Worm (Caenorhabditis elegans) whole organism, early embryonic: Measurements from ENCODE around the gene txt-9.

Experiments
- B0310.2 ChIP-seq: sonication (generic microtip); optimal IDR thresholded peaks from 2 replicates; lab custom pipeline; 2016; ENCODE audit warnings: mild to moderate bottlenecking, missing genetic modification characterization, missing compliant biosample characterization
- F13C5.2 ChIP-seq: sonication (generic microtip); optimal IDR thresholded peaks from 2 replicates; lab custom pipeline; 2017; ENCODE audit warnings: mild to moderate bottlenecking, missing genetic modification characterization, inconsistent platforms, missing compliant biosample characterization
- aly-1 ChIP-seq: sonication (generic microtip); optimal IDR thresholded peaks from 2 replicates; lab custom pipeline; 2016; ENCODE audit warnings: missing genetic modification characterization, missing compliant biosample characterization
- ama-1 ChIP-seq: fragments of 150-350 bp; optimal IDR thresholded peaks from 2 replicates; lab custom pipeline; 2014
- ceh-13 ChIP-seq: fragments of 200-800 bp; sonication (Bioruptor generic); optimal IDR thresholded peaks from 2 replicates; lab custom pipeline; 2018; ENCODE audit warnings: mild to moderate bottlenecking, missing genetic modification characterization, missing compliant biosample characterization
- ceh-36 ChIP-seq: sonication (generic microtip); optimal IDR thresholded peaks from 2 replicates; lab custom pipeline; 2016; ENCODE audit warnings: missing genetic modification characterization, inconsistent platforms, missing compliant biosample characterization
- ets-7 ChIP-seq: sonication (generic microtip); optimal IDR thresholded peaks from 2 replicates; lab custom pipeline; 2016; ENCODE audit warnings: missing genotype, missing genetic modification characterization, missing compliant biosample characterization
- flt-1 ChIP-seq: fragments of 200-800 bp; sonication (Bioruptor generic); IDR thresholded peaks from 2 replicates; pipeline ENCODE4 v1.3.6; 2022; ENCODE audit warnings: missing genetic modification characterization, missing compliant biosample characterization
- hmbx-1 ChIP-seq: sonication (generic microtip); optimal IDR thresholded peaks from 2 replicates; lab custom pipeline; 2016; ENCODE audit warnings: mild to moderate bottlenecking, missing genetic modification characterization, missing compliant biosample characterization
- hmg-4 ChIP-seq: fragments of 200-800 bp; sonication (Bioruptor generic); optimal IDR thresholded peaks from 2 replicates; lab custom pipeline; 2018; ENCODE audit warnings: mild to moderate bottlenecking, missing genetic modification characterization, missing compliant biosample characterization
- hnd-1 ChIP-seq: sonication (generic microtip); optimal IDR thresholded peaks from 2 replicates; lab custom pipeline; 2016; ENCODE audit warnings: missing genetic modification characterization, missing compliant biosample characterization
- pes-1 ChIP-seq: fragments of 200-800 bp; sonication (Bioruptor generic); IDR thresholded peaks from 2 replicates; pipeline ENCODE4 v1.3.6; 2022; ENCODE audit warnings: missing genetic modification reagents, missing genetic modification characterization, missing compliant biosample characterization
- scrt-1 ChIP-seq: fragments of 200-800 bp; sonication (Bioruptor generic); IDR thresholded peaks from 2 replicates; pipeline ENCODE4 v1.3.6; 2022; ENCODE audit warnings: missing genetic modification characterization, missing compliant biosample characterization
- sea-1 ChIP-seq: fragments of 200-800 bp; sonication (Bioruptor generic); conservative IDR thresholded peaks from 2 replicates; pipeline ENCODE4 v1.3.6; 2022; ENCODE audit warnings: missing genetic modification characterization, missing compliant biosample characterization
- tbx-11 ChIP-seq: fragments of 200-800 bp; sonication (Bioruptor generic); IDR thresholded peaks from 2 replicates; pipeline ENCODE4 v1.3.6; 2022; ENCODE audit warnings: missing genetic modification characterization, missing compliant biosample characterization
- tbx-37 ChIP-seq: fragments of 200-800 bp; sonication (Bioruptor generic); conservative IDR thresholded peaks from 2 replicates; pipeline ENCODE4 v1.3.6; 2022; ENCODE audit warnings: missing genetic modification reagents, missing genetic modification characterization, missing compliant biosample characterization
- tra-4 ChIP-seq: sonication (generic microtip); optimal IDR thresholded peaks from 2 replicates; lab custom pipeline; 2017; ENCODE audit warnings: missing genetic modification characterization, missing compliant biosample characterization

The txt-9 gene

ce11 chrII:5099649-5100048 is 14.1 kb downstream of the txt-9 start, which contains the start of gene C04G6.6:
Gene C04G6.6, minus strand, starts transcription at chrII:5099749.
- no peak for TF ChIP-seq hmbx-1 (tag; lab: Kevin White, UChicago)
- TF ChIP-seq scrt-1 (GFP tag; lab: Robert Waterston, UW): no peak
- TF ChIP-seq flt-1 (GFP tag; lab: Robert Waterston, UW): no peak
- no peak for TF ChIP-seq pes-1 (GFP tag; lab: Robert Waterston, UW)
- no peak for TF ChIP-seq hnd-1 (tag; lab: Kevin White, UChicago)
- TF ChIP-seq ets-7 (tag; lab: Kevin White, UChicago): no peak
- TF ChIP-seq B0310.2 (tag; lab: Kevin White, UChicago): no peak

DNA sequence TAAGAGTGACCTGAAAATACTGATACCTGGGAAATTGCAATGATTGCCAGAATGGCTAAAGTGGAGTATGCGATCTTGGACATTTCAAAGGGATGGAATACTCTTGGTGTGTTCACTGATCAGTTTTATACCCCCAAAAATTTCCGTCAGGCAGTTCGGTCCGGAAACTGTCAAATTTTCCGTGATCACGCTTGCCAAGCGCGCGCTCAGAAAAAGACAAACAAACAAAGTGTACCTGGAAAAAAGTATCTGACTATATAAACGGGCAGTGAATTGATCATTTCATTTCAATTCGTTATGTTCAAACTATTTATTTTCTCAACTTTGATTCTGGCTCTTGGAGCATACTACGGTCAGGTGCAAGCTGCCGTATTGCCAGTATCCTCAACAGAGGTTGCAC is 16.1 kb downstream of the txt-9 start, which contains the start of the genes idpb-3 and idpb-1:
idpb-3 (minus strand) TSS at position 101 of the 400 bp plus-strand sequence.
idpb-1 (plus strand) TSS at position 284 of the 400 bp plus-strand sequence.
- TF ChIP-seq flt-1 (GFP tag; lab: Robert Waterston, UW) (no peak), hmbx-1 (tag; lab: Kevin White, UChicago) (no peak), sea-1 (GFP tag; lab: Robert Waterston, UW) (no peak), tra-4 (tag; lab: Kevin White, UChicago) (no peak), ets-7 (tag; lab: Kevin White, UChicago) (no peak), aly-1 (no peak)

ce11 chrII:5103189-5103588 is 17.6 kb downstream of the txt-9 start:
- TF ChIP-seq sea-1 (GFP tag; lab: Robert Waterston, UW) (no peak), ama-1 (lab: Kevin White, UChicago) (no peak), hmbx-1 (tag; lab: Kevin White, UChicago) (no peak), hnd-1 (tag; lab: Kevin White, UChicago) (no peak), F13C5.2 (tag; lab: Kevin White, UChicago) (no peak), ceh-36 (tag; lab: Kevin White, UChicago) (no peak), scrt-1 (GFP tag; lab: Robert Waterston, UW) (no peak), tbx-37 (GFP tag; lab: Robert Waterston, UW) (no peak)

DNA sequence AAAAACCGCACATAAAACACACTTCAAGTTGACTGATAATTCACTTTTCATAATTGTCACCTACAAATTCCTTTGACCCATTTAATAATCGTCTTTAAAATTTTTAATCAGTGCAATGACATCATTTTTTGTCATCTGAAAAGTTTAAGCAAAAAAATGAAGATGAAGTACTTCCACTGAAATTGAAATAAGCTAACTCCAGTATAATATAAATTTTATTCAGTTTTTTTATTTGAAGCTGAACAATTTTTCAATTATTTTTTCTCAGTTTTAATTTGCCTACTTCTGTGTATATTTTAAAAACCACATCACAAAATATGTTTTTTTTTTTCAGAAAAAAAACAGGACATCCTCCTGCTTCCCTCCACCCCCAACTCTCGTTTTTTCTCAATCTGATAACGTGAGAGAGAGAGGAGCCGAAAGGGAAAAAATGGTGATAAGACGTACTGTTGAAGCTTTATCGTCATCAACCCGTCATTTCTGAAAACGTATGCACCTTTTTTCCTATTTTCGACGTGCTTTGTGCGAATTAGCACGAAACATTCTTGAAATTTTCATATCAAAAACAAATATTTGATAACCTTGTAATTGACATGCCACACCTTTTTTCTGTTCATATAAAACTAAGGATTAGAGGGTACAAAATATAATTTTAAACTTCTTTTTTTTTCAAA is 18.3 kb downstream of the txt-9 start, which contains the start of the genes C04G6.11 and mpk-2:
C04G6.11 (minus strand) TSS at position 51 of the 674 bp plus-strand sequence.
mpk-2 (plus strand) TSS at position 335 of the 674 bp plus-strand sequence.
- TF ChIP-seq hnd-1 (tag; lab: Kevin White, UChicago): no peak
- no peak for TF ChIP-seq F13C5.2 (tag; lab: Kevin White, UChicago)
- no peak for TF ChIP-seq tra-4 (tag; lab: Kevin White, UChicago)
- no peak for TF ChIP-seq sea-1 (GFP tag; lab: Robert Waterston, UW)
- no peak for TF ChIP-seq tbx-37 (GFP tag; lab: Robert Waterston, UW)
- TF ChIP-seq ama-1 (lab: Kevin White, UChicago): no peak
- no peak for TF ChIP-seq hmg-4 (GFP tag; lab: Kevin White, UChicago)
- TF ChIP-seq ceh-13 (GFP tag; lab: Kevin White, UChicago): no peak
- no peak for TF ChIP-seq aly-1
- no peak for TF ChIP-seq ets-7 (tag; lab: Kevin White, UChicago)
- TF ChIP-seq pes-1 (GFP tag; lab: Robert Waterston, UW): no peak
- TF ChIP-seq B0310.2 (tag; lab: Kevin White, UChicago): no peak
- no peak for TF ChIP-seq tbx-11 (GFP tag; lab: Robert Waterston, UW)
- TF ChIP-seq hmbx-1 (tag; lab: Kevin White, UChicago): no peak
- no peak for TF ChIP-seq flt-1 (GFP tag; lab: Robert Waterston, UW)
- no peak for TF ChIP-seq scrt-1 (GFP tag; lab: Robert Waterston, UW)
- TF ChIP-seq ceh-36 (tag; lab: Kevin White, UChicago): no peak

DNA sequence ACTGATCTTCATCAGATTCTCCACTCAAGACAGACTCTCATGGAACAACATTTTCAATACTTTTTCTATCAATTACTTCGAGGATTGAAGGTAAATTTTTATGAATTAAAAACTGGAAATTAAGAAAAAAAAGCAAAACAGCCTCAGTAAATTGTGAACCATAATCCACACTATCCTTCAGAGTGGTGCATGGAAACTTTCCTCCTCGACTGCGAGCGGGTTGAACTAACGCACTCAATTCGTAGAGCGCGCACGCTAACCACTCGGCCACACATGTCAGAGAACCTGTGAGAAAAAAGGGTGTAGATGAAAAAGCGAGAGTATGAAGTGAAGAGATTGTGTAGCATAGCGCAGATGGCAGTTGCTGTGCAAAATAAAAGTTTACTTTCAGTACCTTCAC is 19.4 kb downstream of the txt-9 start:
- TF ChIP-seq ets-7 (tag; lab: Kevin White, UChicago) (peak; percentile 95), F13C5.2 (tag; lab: Kevin White, UChicago) (peak; percentile 97), tbx-37 (GFP tag; lab: Robert Waterston, UW) (peak; percentile 96), B0310.2 (tag; lab: Kevin White, UChicago) (peak; percentile 98), scrt-1 (GFP tag; lab: Robert Waterston, UW) (peak; percentile 99), tra-4 (tag; lab: Kevin White, UChicago) (peak; percentile 82), ceh-13 (GFP tag; lab: Kevin White, UChicago) (peak; percentile 98), hmbx-1 (tag; lab: Kevin White, UChicago) (peak; percentile 89), ama-1 (lab: Kevin White, UChicago) (no peak), hmg-4 (GFP tag; lab: Kevin White, UChicago) (peak; percentile 99), pes-1 (GFP tag; lab: Robert Waterston, UW) (peak; percentile 98), sea-1 (GFP tag; lab: Robert Waterston, UW) (peak; percentile 97), hnd-1 (tag; lab: Kevin White, UChicago) (peak; percentile 92), aly-1 (peak; percentile 99), flt-1 (GFP tag; lab: Robert Waterston, UW) (no peak; the same call in none of the 2 replicates), ceh-36 (tag; lab: Kevin White, UChicago) (peak; percentile 97), tbx-11 (GFP tag; lab: Robert Waterston, UW) (peak; percentile 98)

- TF ChIP-seq hmbx-1 (tag; lab: Kevin White, UChicago) (no peak), hnd-1 (tag; lab: Kevin White, UChicago) (no peak), ets-7 (tag; lab: Kevin White, UChicago) (no peak), ceh-36 (tag; lab: Kevin White, UChicago) (no peak), aly-1 (no peak), ceh-13 (GFP tag; lab: Kevin White, UChicago) (no peak), sea-1 (GFP tag; lab: Robert Waterston, UW) (no peak), tra-4 (tag; lab: Kevin White, UChicago) (no peak), tbx-37 (GFP tag; lab: Robert Waterston, UW) (no peak), B0310.2 (tag; lab: Kevin White, UChicago) (no peak), pes-1 (GFP tag; lab: Robert Waterston, UW) (no peak), F13C5.2 (tag; lab: Kevin White, UChicago) (no peak), hmg-4 (GFP tag; lab: Kevin White, UChicago) (no peak), flt-1 (GFP tag; lab: Robert Waterston, UW) (no peak), ama-1 (lab: Kevin White, UChicago) (no peak), tbx-11 (GFP tag; lab: Robert Waterston, UW) (no peak), scrt-1 (GFP tag; lab: Robert Waterston, UW) (no peak)
Measured at ce11 chrII:5109693-5110092, 24.1 kb downstream of the txt-9 start, which contains the start of gene F09C12.2. Gene F09C12.2, plus strand, starts transcription at chrII:5110012.
